Worm (Caenorhabditis elegans) whole organism, midembryonic: ENCODE data around the gene str-262.

Experiments used
- T22C8.4 ChIP-seq: fragments of 200-800 bp; sonication (Bioruptor generic); IDR thresholded peaks from 2 replicates; pipeline ENCODE4 v1.3.6; 2022; ENCODE audit warnings: missing genetic modification characterization, missing compliant biosample characterization
- cog-1 ChIP-seq: sonication (generic microtip); optimal IDR thresholded peaks from 2 replicates; lab custom pipeline; 2016; ENCODE audit warnings: missing genetic modification characterization, missing compliant biosample characterization
- flt-1 ChIP-seq: fragments of 200-800 bp; sonication (Bioruptor generic); IDR thresholded peaks from 2 replicates; pipeline ENCODE4 v1.3.6; 2022; ENCODE audit warnings: missing genetic modification characterization, missing compliant biosample characterization
- klf-2 ChIP-seq: fragments of 200-800 bp; sonication (Bioruptor generic); conservative IDR thresholded peaks from 2 replicates; pipeline ENCODE4 v1.3.6; 2022; ENCODE audit warnings: missing genetic modification reagents, missing genetic modification characterization, missing compliant biosample characterization
- med-1 ChIP-seq: sonication (generic microtip); optimal IDR thresholded peaks from 2 replicates; lab custom pipeline; 2017; ENCODE audit warnings: missing genetic modification characterization, mild to moderate bottlenecking, missing compliant biosample characterization, antibody characterized with exemption, missing genetic modification reagents; ENCODE audit not compliant: insufficient read depth
- ref-1 ChIP-seq: fragments of 200-800 bp; sonication (Bioruptor generic); conservative IDR thresholded peaks from 2 replicates; pipeline ENCODE4 v1.3.6; 2022; ENCODE audit warnings: missing genetic modification reagents, missing genetic modification characterization, missing compliant biosample characterization
- tab-1 ChIP-seq: fragments of 200-800 bp; sonication (Bioruptor generic); IDR thresholded peaks from 2 replicates; pipeline ENCODE4 v1.3.6; 2022; ENCODE audit warnings: missing genetic modification characterization, missing compliant biosample characterization
- ztf-23 ChIP-seq: fragments of 200-800 bp; sonication (Bioruptor generic); IDR thresholded peaks from 2 replicates; pipeline ENCODE4 v1.3.6; 2022; ENCODE audit warnings: missing genetic modification reagents, missing genetic modification characterization, missing compliant biosample characterization
- ztf-29 ChIP-seq: fragments of 200-800 bp; sonication (Bioruptor generic); IDR thresholded peaks from 2 replicates; pipeline ENCODE4 v1.3.6; 2022; ENCODE audit warnings: missing genetic modification reagents, missing genetic modification characterization, missing compliant biosample characterization

DNA sequence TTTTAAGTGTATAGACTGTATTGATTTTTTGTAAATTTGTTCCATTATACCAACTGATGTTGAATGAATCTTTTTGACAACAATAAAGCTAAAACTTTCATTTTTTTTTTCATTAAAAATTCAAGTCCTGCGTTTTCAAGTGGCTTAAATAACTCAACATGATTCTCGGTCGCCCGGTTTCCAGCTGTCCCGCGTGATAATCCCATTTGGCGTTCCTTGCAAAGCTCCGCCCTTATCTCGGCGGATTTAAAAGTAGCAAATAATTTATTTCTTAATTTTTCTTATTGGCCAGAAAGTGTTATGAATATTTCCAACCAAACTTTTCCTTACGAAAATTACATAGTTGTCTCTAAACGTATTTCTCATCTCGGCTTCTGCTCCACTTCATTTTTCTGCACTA lies 3.6 kb upstream of the str-262 start, which contains the start of gene str-20:
- no peak for TF ChIP-seq ref-1
- no peak for TF ChIP-seq ztf-29 (GFP tag; lab: Robert Waterston, UW)
- TF ChIP-seq klf-2 (GFP tag; lab: Robert Waterston, UW): no peak
- no peak for TF ChIP-seq med-1 (GFP tag; lab: Kevin White, UChicago)
- no peak for TF ChIP-seq flt-1
- TF ChIP-seq T22C8.4 (GFP tag; lab: Robert Waterston, UW): no peak
- no peak for TF ChIP-seq cog-1
- TF ChIP-seq tab-1: no peak
- TF ChIP-seq ztf-23 (GFP tag; lab: Robert Waterston, UW): no peak
